Fruit fly (Drosophila melanogaster) whole organism, adult: ENCODE results near the gene CG16790.

Experiments
- CG7045 ChIP-seq: fragments of 200-800 bp; sonication (Bioruptor generic); optimal IDR thresholded peaks from 2 replicates; lab custom pipeline; 2017; ENCODE audit warnings: missing biosample characterization, mild to moderate bottlenecking, missing genetic modification characterization
- cic ChIP-seq: fragments of 200-800 bp; sonication (Bioruptor generic); optimal IDR thresholded peaks from 2 replicates; lab custom pipeline; 2017; ENCODE audit warnings: missing biosample characterization, mild to moderate bottlenecking, missing genetic modification characterization, moderate library complexity
- toe ChIP-seq: fragments of 200-800 bp; sonication (Bioruptor generic); optimal IDR thresholded peaks from 2 replicates; lab custom pipeline; 2016; ENCODE audit warnings: missing biosample characterization, missing genetic modification characterization

dm6 chr3R:9546808-9547381 is 23.1 kb downstream of the CG16790 start:
- TF ChIP-seq cic (GFP tag; lab: Kevin White, UChicago), result no peak
- TF ChIP-seq CG7045 (GFP tag; lab: Kevin White, UChicago), result no peak
- TF ChIP-seq toe, result no peak
